Worm (Caenorhabditis elegans): ENCODE data around the gene F56B3.6.

Gene F56B3.6

ce11 chrIV:762486-763376, 25.1 kb upstream of the F56B3.6 start (continued):
- TF ChIP-seq somi-1 (GFP tag; optimal IDR thresholded peaks at IDR 0.05), result no peak
- no peak for TF ChIP-seq lir-1 (GFP tag; conservative IDR thresholded peaks at IDR 0.05)
- TF ChIP-seq repo-1 (tag; optimal IDR thresholded peaks at IDR 0.05), result peak; percentile 31
- TF ChIP-seq hmg-20 (GFP tag; IDR thresholded peaks at IDR 0.05), result no peak
- no peak for TF ChIP-seq ceh-40 (GFP tag; IDR thresholded peaks at IDR 0.05)
- TF ChIP-seq aptf-3 (GFP tag; IDR thresholded peaks at IDR 0.05), result no peak
- TF ChIP-seq mcd-1 (GFP tag; IDR thresholded peaks at IDR 0.05), result peak; percentile 23; the same call in 1 of the 2 replicates
- peak; percentile 83 for TF ChIP-seq zfh-2 (GFP tag; conservative IDR thresholded peaks at IDR 0.05)
- TF ChIP-seq nhr-90 (tag; optimal IDR thresholded peaks at IDR 0.05), result no peak
- no peak for TF ChIP-seq gei-17 (GFP tag; optimal IDR thresholded peaks at IDR 0.05)
- TF ChIP-seq chd-7 (tag; optimal IDR thresholded peaks at IDR 0.05), result no peak
- no peak for TF ChIP-seq snpc-3.4 (tag; optimal IDR thresholded peaks at IDR 0.05)
- no peak for TF ChIP-seq madf-3 (GFP tag; IDR thresholded peaks at IDR 0.05)
- no peak for TF ChIP-seq ccch-3 (GFP tag; optimal IDR thresholded peaks at IDR 0.05)
- TF ChIP-seq pbrm-1 (GFP tag; IDR thresholded peaks at IDR 0.05), result no peak
- no peak for TF ChIP-seq nhr-27 (tag; optimal IDR thresholded peaks at IDR 0.05)
- peak; percentile 92 for TF ChIP-seq egrh-3 (GFP tag; IDR thresholded peaks at IDR 0.05)
- TF ChIP-seq bed-2 (GFP tag; IDR thresholded peaks at IDR 0.05), result no peak
- TF ChIP-seq aptf-2 (GFP tag; conservative IDR thresholded peaks at IDR 0.05), result 0 out of 2 replicates have a peak, but pooled peaks have one; percentile 20
- no peak for TF ChIP-seq cebp-2 (GFP tag; IDR thresholded peaks at IDR 0.05)
- no peak for TF ChIP-seq ceh-100 (GFP tag; IDR thresholded peaks at IDR 0.05)

- peak; percentile 39 for TF ChIP-seq lin-40 (tag; optimal IDR thresholded peaks at IDR 0.05)
- TF ChIP-seq ama-1 (optimal IDR thresholded peaks at IDR 0.05), result peak; percentile 91
- TF ChIP-seq ama-1 (GFP tag; optimal IDR thresholded peaks at IDR 0.05), result no peak
- TF ChIP-seq hmg-1.2 (GFP tag; IDR thresholded peaks at IDR 0.05), result peak; percentile 43
- 0 out of 2 replicates have a peak, but pooled peaks have one; percentile 16 for TF ChIP-seq Y53G8AR.9 (GFP tag; conservative IDR thresholded peaks at IDR 0.05)
- no peak for TF ChIP-seq Y95B8A.8 (GFP tag; IDR thresholded peaks at IDR 0.05)
These were observed 24.3 kb upstream of the F56B3.6 start, which contains the start of gene col-103 for ce11 chrIV:763377-764063. Gene col-103, minus strand, starts transcription at chrIV:763678.

ce11 chrIV:768312-768711, 19.5 kb upstream of the F56B3.6 start, which contains the start of gene F56B3.2:
Gene F56B3.2, minus strand, starts transcription at chrIV:768584.
- no peak for TF ChIP-seq akir-1 (GFP tag; optimal IDR thresholded peaks at IDR 0.05)
- TF ChIP-seq nhr-80 (tag; optimal IDR thresholded peaks at IDR 0.05), result no peak
- TF ChIP-seq ztf-26 (tag; optimal IDR thresholded peaks at IDR 0.05), result no peak
- no peak for TF ChIP-seq pha-4 (tag; optimal IDR thresholded peaks at IDR 0.05)
- TF ChIP-seq F39B2.1 (GFP tag; IDR thresholded peaks at IDR 0.05), result no peak
- no peak for TF ChIP-seq B0019.2 (GFP tag; conservative IDR thresholded peaks at IDR 0.05)
